Fruit fly (Drosophila melanogaster) whole organism, wandering third instar larva: ENCODE data around the gene CG11409.

ENCODE experiments used
- Abd-B ChIP-seq: fragments of >200 bp; optimal IDR thresholded peaks from 2 replicates; lab custom pipeline; 2017; ENCODE audit warnings: missing biosample characterization, missing genetic modification characterization
- CG9705 ChIP-seq: fragments of 200-800 bp; sonication (Bioruptor generic); optimal IDR thresholded peaks from 2 replicates; lab custom pipeline; 2018; ENCODE audit warnings: missing biosample characterization, mild to moderate bottlenecking, missing genetic modification characterization
- Hnf4 ChIP-seq: fragments of 200-800 bp; sonication (Bioruptor generic); optimal IDR thresholded peaks from 2 replicates; lab custom pipeline; 2016; ENCODE audit warnings: missing biosample characterization, mild to moderate bottlenecking, missing genetic modification characterization
- Jra ChIP-seq: sonication (Bioruptor generic); optimal IDR thresholded peaks from 2 replicates; lab custom pipeline; 2016; ENCODE audit warnings: missing biosample characterization, missing genetic modification characterization
- dsf ChIP-seq: sonication (Bioruptor generic); optimal IDR thresholded peaks from 2 replicates; lab custom pipeline; 2016; ENCODE audit warnings: missing biosample characterization, missing genetic modification characterization, borderline replicate concordance
- pan ChIP-seq: fragments of >200 bp; optimal IDR thresholded peaks from 2 replicates; lab custom pipeline; 2017
- tai ChIP-seq: sonication (Bioruptor generic); optimal IDR thresholded peaks from 2 replicates; lab custom pipeline; 2016; ENCODE audit warnings: missing biosample characterization, missing genetic modification characterization

- TF ChIP-seq pan = no peak
- TF ChIP-seq Hnf4 = no peak
- no peak for TF ChIP-seq tai (GFP tag; lab: Kevin White, UChicago)
- TF ChIP-seq CG9705 (GFP tag; lab: Kevin White, UChicago) = no peak
- no peak for TF ChIP-seq Abd-B (GFP tag; lab: Kevin White, UChicago)
- no peak for TF ChIP-seq dsf (GFP tag; lab: Kevin White, UChicago)
- no peak for TF ChIP-seq Jra (GFP tag; lab: Kevin White, UChicago)
These were observed 45.9 kb upstream of the CG11409 start for dm6 chrX:1387149-1387752.
